Worm (Caenorhabditis elegans): ENCODE data around the gene dmd-7.

Gene dmd-7

ce11 chrV:6281175-6281574 lies 34.4 kb downstream of the dmd-7 start, which contains the start of the genes K12B6.4 and spe-49:
K12B6.4 (minus strand) TSS chrV:6281275.
spe-49 (plus strand) TSS chrV:6281359.
- TF ChIP-seq W03F9.2 (tag; optimal IDR thresholded peaks at IDR 0.05) (no peak), dao-5 (tag; optimal IDR thresholded peaks at IDR 0.05) (no peak), him-1 (tag; optimal IDR thresholded peaks at IDR 0.05) (no peak)

DNA sequence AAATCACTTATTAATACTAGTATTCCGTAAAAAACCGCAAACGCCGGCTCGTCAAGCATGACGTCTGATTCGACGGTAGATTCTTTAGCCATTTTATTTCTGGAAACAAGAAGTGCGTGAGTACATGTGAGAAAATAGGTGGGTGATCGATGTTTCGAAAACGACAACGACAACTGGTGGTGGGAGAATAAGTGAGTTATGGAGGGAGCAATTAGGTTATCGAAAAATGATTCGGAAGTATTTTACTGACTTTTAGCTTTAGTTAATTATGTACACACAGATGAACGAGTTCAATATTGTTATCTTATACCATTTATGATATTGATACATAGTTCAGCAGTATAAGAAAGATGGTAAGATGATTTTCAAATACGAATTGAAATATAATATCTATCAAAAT lies 39.6 kb downstream of the dmd-7 start, which contains the start of gene srn-1:
TSS of gene srn-1 (minus strand) at position 101 of the 400 bp plus-strand sequence.
- TF ChIP-seq him-1 (tag; optimal IDR thresholded peaks at IDR 0.05) (no peak), dao-5 (tag; optimal IDR thresholded peaks at IDR 0.05) (no peak), W03F9.2 (tag; optimal IDR thresholded peaks at IDR 0.05) (no peak)

DNA sequence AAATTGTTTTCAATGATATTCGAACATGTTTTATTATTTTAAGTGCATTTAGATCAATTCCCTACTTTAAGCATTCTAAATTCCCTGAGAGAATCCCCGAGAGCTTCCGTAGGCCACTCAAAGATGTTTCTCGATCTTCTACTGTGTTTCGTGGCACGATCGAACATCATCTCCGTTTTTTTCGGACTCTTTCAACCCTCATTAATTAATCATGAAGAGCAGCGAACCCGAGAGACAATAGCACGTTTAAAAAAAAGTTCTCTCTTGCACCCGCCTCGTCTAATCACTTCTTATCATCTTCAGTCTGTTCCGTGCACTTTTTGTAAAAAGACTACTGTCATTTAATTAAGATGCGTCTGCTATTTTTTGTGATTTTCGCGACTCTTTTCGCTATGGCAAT lies 41.9 kb downstream of the dmd-7 start, which contains the start of gene K12B6.11:
TSS of gene K12B6.11 (plus strand) at position 301 of the 400 bp plus-strand sequence.
- TF ChIP-seq dao-5 (tag; optimal IDR thresholded peaks at IDR 0.05) (no peak), him-1 (tag; optimal IDR thresholded peaks at IDR 0.05) (no peak), W03F9.2 (tag; optimal IDR thresholded peaks at IDR 0.05) (no peak)

ce11 chrV:6291301-6291700 lies 44.6 kb downstream of the dmd-7 start:
- TF ChIP-seq dao-5 (tag; optimal IDR thresholded peaks at IDR 0.05) (no peak), him-1 (tag; optimal IDR thresholded peaks at IDR 0.05) (no peak), W03F9.2 (tag; optimal IDR thresholded peaks at IDR 0.05) (no peak)

ce11 chrV:6292401-6292800 lies 45.7 kb downstream of the dmd-7 start, which contains the start of gene K12B6.9:
K12B6.9 (minus strand) TSS chrV:6292666.
- TF ChIP-seq him-1 (tag; optimal IDR thresholded peaks at IDR 0.05), result no peak

ce11 chrV:6301046-6301445 lies 54.3 kb downstream of the dmd-7 start:
- TF ChIP-seq W03F9.2 (tag; optimal IDR thresholded peaks at IDR 0.05) (no peak), dao-5 (tag; optimal IDR thresholded peaks at IDR 0.05) (no peak), him-1 (tag; optimal IDR thresholded peaks at IDR 0.05) (no peak)
